Fruit fly (Drosophila melanogaster) whole organism, prepupa: Measurements from ENCODE around the gene colt.

Source experiments
- Blimp-1 ChIP-seq: fragments of 200-800 bp; sonication (Bioruptor generic); optimal IDR thresholded peaks from 3 replicates; lab custom pipeline; 2017; ENCODE audit warnings: missing biosample characterization, missing genetic modification characterization, mild to moderate bottlenecking, moderate library complexity, missing genetic modification reagents
- CG10631 ChIP-seq: fragments of 200-800 bp; sonication (Bioruptor generic); optimal IDR thresholded peaks from 2 replicates; lab custom pipeline; 2016; ENCODE audit warnings: missing biosample characterization, missing genetic modification characterization
- CG10669 ChIP-seq: fragments of 200-800 bp; sonication (Bioruptor generic); optimal IDR thresholded peaks from 3 replicates; lab custom pipeline; 2018; ENCODE audit warnings: missing biosample characterization, mild to moderate bottlenecking, missing genetic modification characterization, moderate library complexity
- CG11294 ChIP-seq: fragments of 200-800 bp; sonication (Bioruptor generic); IDR thresholded peaks from 2 replicates; pipeline ENCODE4 v1.3.6; 2022; ENCODE audit warnings: missing biosample characterization, missing genetic modification characterization
- CG11762 ChIP-seq: fragments of 200-800 bp; sonication (Bioruptor generic); optimal IDR thresholded peaks from 3 replicates; lab custom pipeline; 2016; ENCODE audit warnings: missing biosample characterization, missing genetic modification characterization; ENCODE audit not compliant: insufficient read depth
- CG11902 ChIP-seq: fragments of 200-800 bp; sonication (Bioruptor generic); optimal IDR thresholded peaks from 3 replicates; lab custom pipeline; 2016; ENCODE audit warnings: missing biosample characterization, missing genetic modification characterization
- CG15336 ChIP-seq: fragments of 200-800 bp; sonication (Bioruptor generic); IDR thresholded peaks from 2 replicates; pipeline ENCODE4 v1.3.6; 2022; ENCODE audit warnings: missing biosample characterization, missing genetic modification characterization
- CG1621 ChIP-seq: fragments of 200-800 bp; sonication (Bioruptor generic); optimal IDR thresholded peaks from 3 replicates; lab custom pipeline; 2018; ENCODE audit warnings: missing biosample characterization, mild to moderate bottlenecking, missing genetic modification characterization
- CG16779 ChIP-seq: fragments of 200-800 bp; sonication (Bioruptor generic); optimal IDR thresholded peaks from 3 replicates; lab custom pipeline; 2017; ENCODE audit warnings: missing biosample characterization, mild to moderate bottlenecking, missing genetic modification characterization
- CG31627 ChIP-seq: fragments of 200-800 bp; sonication (Bioruptor generic); optimal IDR thresholded peaks from 3 replicates; lab custom pipeline; 2016; ENCODE audit warnings: missing biosample characterization, missing genetic modification characterization
- CG32006 ChIP-seq: fragments of 200-800 bp; sonication (Bioruptor generic); optimal IDR thresholded peaks from 3 replicates; lab custom pipeline; 2017; ENCODE audit warnings: missing biosample characterization, mild to moderate bottlenecking, missing genetic modification characterization
- CG3919 ChIP-seq: fragments of 200-800 bp; sonication (Bioruptor generic); optimal IDR thresholded peaks from 3 replicates; lab custom pipeline; 2016; ENCODE audit warnings: missing biosample characterization, missing genetic modification characterization
- CG4318 ChIP-seq: fragments of 200-800 bp; sonication (Bioruptor generic); optimal IDR thresholded peaks from 3 replicates; lab custom pipeline; 2017; ENCODE audit warnings: missing biosample characterization, mild to moderate bottlenecking, missing genetic modification characterization
- CG6276 ChIP-seq: fragments of 200-800 bp; sonication (Bioruptor generic); optimal IDR thresholded peaks from 2 replicates; lab custom pipeline; 2017; ENCODE audit warnings: missing biosample characterization, mild to moderate bottlenecking, missing genetic modification characterization
- CG6792 ChIP-seq: fragments of 200-800 bp; sonication (Bioruptor generic); optimal IDR thresholded peaks from 3 replicates; lab custom pipeline; 2016; ENCODE audit warnings: missing biosample characterization, missing genetic modification characterization
- CG6808 ChIP-seq: fragments of 200-800 bp; sonication (Bioruptor generic); optimal IDR thresholded peaks from 3 replicates; lab custom pipeline; 2017; ENCODE audit warnings: missing biosample characterization, missing genetic modification characterization, mild to moderate bottlenecking, moderate library complexity, missing genetic modification reagents
- CG6854 ChIP-seq: fragments of 200-800 bp; sonication (Bioruptor generic); optimal IDR thresholded peaks from 2 replicates; lab custom pipeline; 2017; ENCODE audit warnings: missing biosample characterization, mild to moderate bottlenecking, missing genetic modification characterization
- CG7368 ChIP-seq: fragments of 200-800 bp; sonication (Bioruptor generic); optimal IDR thresholded peaks from 3 replicates; lab custom pipeline; 2016; ENCODE audit warnings: missing biosample characterization, missing genetic modification characterization
- CG8319 ChIP-seq: fragments of 200-800 bp; sonication (Bioruptor generic); optimal IDR thresholded peaks from 3 replicates; lab custom pipeline; 2016; ENCODE audit warnings: missing biosample characterization, missing genetic modification characterization
- CG8632 ChIP-seq: fragments of 200-800 bp; sonication (Bioruptor generic); optimal IDR thresholded peaks from 3 replicates; lab custom pipeline; 2016; ENCODE audit warnings: missing biosample characterization, missing genetic modification characterization
- CG9139 ChIP-seq: fragments of 200-800 bp; sonication (Bioruptor generic); optimal IDR thresholded peaks from 3 replicates; lab custom pipeline; 2017; ENCODE audit warnings: missing biosample characterization, mild to moderate bottlenecking, missing genetic modification characterization
- Eip75B ChIP-seq: fragments of 200-800 bp; sonication (Bioruptor generic); optimal IDR thresholded peaks from 3 replicates; lab custom pipeline; 2016; ENCODE audit warnings: missing biosample characterization, missing genetic modification characterization
- Eip78C ChIP-seq: fragments of 200-800 bp; sonication (Bioruptor generic); peaks from one replicate; lab custom pipeline; 2016; ENCODE audit warnings: missing biosample characterization, missing genetic modification characterization
- Eip93F ChIP-seq: fragments of 200-800 bp; sonication (Bioruptor generic); optimal IDR thresholded peaks from 2 replicates; lab custom pipeline; 2016; ENCODE audit warnings: missing biosample characterization, mild to moderate bottlenecking, missing genetic modification characterization
- Ets96B ChIP-seq: fragments of 200-800 bp; optimal IDR thresholded peaks from 2 replicates; lab custom pipeline; 2019; ENCODE audit warnings: missing biosample characterization, mild to moderate bottlenecking, missing genetic modification characterization, moderate library complexity
- Hr38 ChIP-seq: sonication (Bioruptor generic); optimal IDR thresholded peaks from 2 replicates; lab custom pipeline; 2016; ENCODE audit warnings: missing biosample characterization, missing genetic modification characterization
- Hr39 ChIP-seq: fragments of 200-800 bp; sonication (Bioruptor generic); optimal IDR thresholded peaks from 2 replicates; lab custom pipeline; 2016; ENCODE audit warnings: missing biosample characterization, missing genetic modification characterization
- Hr4 ChIP-seq: fragments of 200-800 bp; sonication (Bioruptor generic); optimal IDR thresholded peaks from 3 replicates; lab custom pipeline; 2016; ENCODE audit warnings: missing biosample characterization, missing genetic modification characterization
- Lpt ChIP-seq: fragments of 200-800 bp; sonication (Bioruptor generic); optimal IDR thresholded peaks from 3 replicates; lab custom pipeline; 2016; ENCODE audit warnings: missing biosample characterization, missing genetic modification characterization
- Met ChIP-seq: fragments of 200-800 bp; sonication (Bioruptor generic); optimal IDR thresholded peaks from 3 replicates; lab custom pipeline; 2016; ENCODE audit warnings: missing biosample characterization, missing genetic modification characterization
- OdsH ChIP-seq: fragments of 200-800 bp; sonication (Bioruptor generic); optimal IDR thresholded peaks from 3 replicates; lab custom pipeline; 2016; ENCODE audit warnings: missing biosample characterization, missing genetic modification characterization
- Smox ChIP-seq: fragments of 200-800 bp; sonication (Bioruptor generic); optimal IDR thresholded peaks from 3 replicates; lab custom pipeline; 2016; ENCODE audit warnings: missing biosample characterization, missing genetic modification characterization
- Sox102F ChIP-seq: fragments of 200-800 bp; sonication (Bioruptor generic); optimal IDR thresholded peaks from 2 replicates; lab custom pipeline; 2016; ENCODE audit warnings: missing biosample characterization, mild to moderate bottlenecking, missing genetic modification characterization
- achi ChIP-seq: fragments of 200-800 bp; sonication (Bioruptor generic); optimal IDR thresholded peaks from 3 replicates; lab custom pipeline; 2016; ENCODE audit warnings: missing biosample characterization, missing genetic modification characterization
- acj6 ChIP-seq: fragments of 200-800 bp; sonication (Bioruptor generic); optimal IDR thresholded peaks from 3 replicates; lab custom pipeline; 2016; ENCODE audit warnings: missing biosample characterization, missing genetic modification characterization
- cyc ChIP-seq: fragments of 200-800 bp; sonication (Bioruptor generic); optimal IDR thresholded peaks from 3 replicates; lab custom pipeline; 2016; ENCODE audit warnings: missing biosample characterization, missing genetic modification characterization
- dac ChIP-seq: fragments of 200-800 bp; sonication (Bioruptor generic); optimal IDR thresholded peaks from 2 replicates; lab custom pipeline; 2017; ENCODE audit warnings: missing biosample characterization, mild to moderate bottlenecking, missing genetic modification characterization
- dsx ChIP-seq: fragments of 200-800 bp; optimal IDR thresholded peaks from 3 replicates; lab custom pipeline; 2019; ENCODE audit warnings: missing biosample characterization, mild to moderate bottlenecking, missing genetic modification characterization, moderate library complexity; ENCODE audit not compliant: poor library complexity, severe bottlenecking
- eg ChIP-seq: fragments of 200-800 bp; sonication (Bioruptor generic); IDR thresholded peaks from 3 replicates; pipeline ENCODE4 v1.3.6; 2022; ENCODE audit warnings: missing biosample characterization, missing genetic modification characterization
- esn ChIP-seq: fragments of 200-800 bp; sonication (Bioruptor generic); optimal IDR thresholded peaks from 2 replicates; lab custom pipeline; 2016; ENCODE audit warnings: missing biosample characterization, mild to moderate bottlenecking, missing genetic modification characterization, moderate library complexity
- fd85E ChIP-seq: fragments of 200-800 bp; sonication (Bioruptor generic); optimal IDR thresholded peaks from 3 replicates; lab custom pipeline; 2016; ENCODE audit warnings: missing biosample characterization, missing genetic modification characterization
- fkh ChIP-seq: fragments of 200-800 bp; sonication (Bioruptor generic); optimal IDR thresholded peaks from 3 replicates; lab custom pipeline; 2017; ENCODE audit warnings: missing biosample characterization, mild to moderate bottlenecking, missing genetic modification characterization, moderate library complexity
- lz ChIP-seq: fragments of 200-800 bp; sonication (Bioruptor generic); optimal IDR thresholded peaks from 3 replicates; lab custom pipeline; 2016; ENCODE audit warnings: missing biosample characterization, missing genetic modification characterization
- pdm3 ChIP-seq: fragments of 200-800 bp; sonication (Bioruptor generic); optimal IDR thresholded peaks from 3 replicates; lab custom pipeline; 2016; ENCODE audit warnings: missing biosample characterization, missing genetic modification characterization
- ss ChIP-seq, 2 experiments: fragments of 200-800 bp; sonication (Bioruptor generic); optimal IDR thresholded peaks; 2 replicates in 1 of 2; 3 replicates in 1 of 2; lab custom pipeline; 2017 to 2018; ENCODE audit warnings: mild to moderate bottlenecking in 2 of 2, missing biosample characterization in 2 of 2, missing genetic modification characterization in 2 of 2, moderate library complexity in 1 of 2
- svp ChIP-seq: fragments of 200-800 bp; sonication (Bioruptor generic); peaks from one replicate; lab custom pipeline; 2016; ENCODE audit warnings: missing biosample characterization, missing genetic modification characterization
- topi ChIP-seq: fragments of 200-800 bp; sonication (Bioruptor generic); optimal IDR thresholded peaks from 3 replicates; lab custom pipeline; 2016; ENCODE audit warnings: missing biosample characterization, missing genetic modification characterization
- vri ChIP-seq: fragments of 200-800 bp; sonication (Bioruptor generic); optimal IDR thresholded peaks from 3 replicates; lab custom pipeline; 2016; ENCODE audit warnings: missing biosample characterization, mild to moderate bottlenecking, missing genetic modification characterization

The colt gene

DNA sequence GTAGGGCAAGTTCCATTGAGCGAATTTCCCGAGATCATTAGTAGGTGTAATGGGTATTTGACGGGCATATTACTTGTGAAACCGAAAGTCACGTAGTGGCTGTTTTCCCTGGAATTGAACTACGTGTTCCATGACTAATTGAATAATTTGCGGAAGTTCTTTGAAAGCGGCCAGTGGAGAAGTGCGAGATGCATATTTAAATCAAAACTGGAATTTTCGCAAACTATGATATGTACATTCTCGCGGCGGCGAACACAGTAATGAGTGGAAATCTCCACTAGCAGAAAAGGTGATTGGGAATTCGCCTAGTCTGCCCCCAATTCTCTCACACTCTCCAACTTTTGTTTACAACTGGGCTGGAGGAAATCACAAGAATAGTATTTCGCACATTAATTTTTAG is 34.9 kb downstream of the colt start (continued):
- TF ChIP-seq CG1621, result peak; percentile 11
- no peak for TF ChIP-seq dac (GFP tag; lab: Kevin White, UChicago)
- no peak for TF ChIP-seq CG16779
- no peak for TF ChIP-seq CG8319 (GFP tag; lab: Kevin White, UChicago)
- no peak for TF ChIP-seq OdsH
- no peak for TF ChIP-seq CG11902 (GFP tag; lab: Kevin White, UChicago)
- no peak for TF ChIP-seq fd85E
- peak; percentile 5 for TF ChIP-seq CG3919 (GFP tag; lab: Kevin White, UChicago)
- no peak for TF ChIP-seq CG31627 (GFP tag; lab: Kevin White, UChicago)
- no peak for TF ChIP-seq Smox (GFP tag; lab: Kevin White, UChicago)
- no peak for TF ChIP-seq CG11762 (GFP tag; lab: Kevin White, UChicago)
- no peak for TF ChIP-seq topi
- 0 out of 2 replicates have a peak, but pooled peaks have one; percentile 15 for TF ChIP-seq CG11294
- TF ChIP-seq CG6792 (GFP tag; lab: Kevin White, UChicago), result no peak
- TF ChIP-seq Met (GFP tag; lab: Kevin White, UChicago), result no peak
- peak; percentile 6 for TF ChIP-seq achi (GFP tag; lab: Kevin White, UChicago)
- TF ChIP-seq pdm3 (GFP tag; lab: Kevin White, UChicago), result peak; percentile 17
- no peak for TF ChIP-seq Eip93F (GFP tag; lab: Kevin White, UChicago)
- no peak for TF ChIP-seq CG7368 (GFP tag; lab: Kevin White, UChicago)
- no peak for TF ChIP-seq Sox102F (GFP tag; lab: Kevin White, UChicago)
- no peak for TF ChIP-seq lz (GFP tag; lab: Kevin White, UChicago)
- TF ChIP-seq CG15336 (GFP tag; lab: Robert Waterston, UW), result no peak
- TF ChIP-seq ss (GFP tag; optimal IDR thresholded peaks at IDR 0.05; lab: Kevin White, UChicago), result no peak
- no peak for TF ChIP-seq Ets96B (tag; lab: Kevin White, UChicago)
- no peak for TF ChIP-seq Hr38
- TF ChIP-seq CG6854 (GFP tag; lab: Kevin White, UChicago), result no peak
- TF ChIP-seq Eip75B (GFP tag; lab: Kevin White, UChicago), result no peak
- no peak for TF ChIP-seq Hr39
- no peak for TF ChIP-seq vri (GFP tag; lab: Kevin White, UChicago)
- TF ChIP-seq Lpt (GFP tag; lab: Kevin White, UChicago), result no peak
- TF ChIP-seq dsx (GFP tag; lab: Kevin White, UChicago), result no peak
- TF ChIP-seq CG8632, result no peak
- TF ChIP-seq CG6276 (GFP tag; lab: Kevin White, UChicago), result no peak
- no peak for TF ChIP-seq eg
- TF ChIP-seq Eip78C (GFP tag; lab: Kevin White, UChicago), result peak; percentile 72
- no peak for TF ChIP-seq acj6 (GFP tag; lab: Kevin White, UChicago)

- TF ChIP-seq CG11762 (GFP tag; lab: Kevin White, UChicago) (peak; percentile 77), dsx (GFP tag; lab: Kevin White, UChicago) (peak; percentile 82), Hr38 (no peak), CG4318 (GFP tag; lab: Kevin White, UChicago) (peak; percentile 59), acj6 (GFP tag; lab: Kevin White, UChicago) (peak; percentile 86), CG15336 (GFP tag; lab: Robert Waterston, UW) (peak; percentile 82), CG6808 (GFP tag; lab: Kevin White, UChicago) (peak; percentile 91), CG7368 (GFP tag; lab: Kevin White, UChicago) (peak; percentile 72), CG10669 (GFP tag; lab: Kevin White, UChicago) (peak; percentile 91), Ets96B (tag; lab: Kevin White, UChicago) (peak; percentile 80), dac (GFP tag; lab: Kevin White, UChicago) (peak; percentile 36), pdm3 (GFP tag; lab: Kevin White, UChicago) (peak; percentile 83), CG9139 (GFP tag; lab: Kevin White, UChicago) (peak; percentile 82), Hr39 (peak; percentile 78), Met (GFP tag; lab: Kevin White, UChicago) (peak; percentile 78), CG16779 (peak; percentile 48), CG10631 (GFP tag; lab: Kevin White, UChicago) (peak; percentile 84), Hr4 (GFP tag; lab: Kevin White, UChicago) (peak; percentile 74), CG8632 (peak; percentile 48), lz (GFP tag; lab: Kevin White, UChicago) (peak; percentile 69), vri (GFP tag; lab: Kevin White, UChicago) (peak; percentile 16), Eip93F (GFP tag; lab: Kevin White, UChicago) (no peak), CG11294 (peak; percentile 72), CG32006 (GFP tag; lab: Kevin White, UChicago) (peak; percentile 86), CG8319 (GFP tag; lab: Kevin White, UChicago) (peak; percentile 70), topi (peak; percentile 67), CG6854 (GFP tag; lab: Kevin White, UChicago) (no peak), svp (GFP tag; lab: Kevin White, UChicago) (peak; percentile 90), cyc (GFP tag; lab: Kevin White, UChicago) (peak; percentile 70), Blimp-1 (GFP tag; lab: Kevin White, UChicago) (peak; percentile 31), fkh (GFP tag; lab: Kevin White, UChicago) (no peak), esn (GFP tag; lab: Kevin White, UChicago) (peak; percentile 81)
Observed at dm6 chr2L:2734215-2734614, 35.7 kb downstream of the colt start.
